Worm (Caenorhabditis elegans): ENCODE results near the gene K06A4.2.

- TF ChIP-seq mec-3 (tag; optimal IDR thresholded peaks at IDR 0.05; ENCODE audit: borderline replicate concordance): no peak
- no peak for TF ChIP-seq C08G9.2 (tag; optimal IDR thresholded peaks at IDR 0.05)
- TF ChIP-seq madf-2 (tag; optimal IDR thresholded peaks at IDR 0.05): no peak
Measured at ce11 chrV:9443748-9444147, 40.3 kb upstream of the K06A4.2 start, which contains the start of gene wdr-62.
